Fruit fly (Drosophila melanogaster) whole organism, prepupa: ENCODE measurements around the gene CG17826.

ENCODE experiments used
- CG3919 ChIP-seq: fragments of 200-800 bp; sonication (Bioruptor generic); optimal IDR thresholded peaks from 3 replicates; lab custom pipeline; 2016; ENCODE audit warnings: missing biosample characterization, missing genetic modification characterization
- CG4318 ChIP-seq: fragments of 200-800 bp; sonication (Bioruptor generic); optimal IDR thresholded peaks from 3 replicates; lab custom pipeline; 2017; ENCODE audit warnings: missing biosample characterization, mild to moderate bottlenecking, missing genetic modification characterization
- CG8319 ChIP-seq: fragments of 200-800 bp; sonication (Bioruptor generic); optimal IDR thresholded peaks from 3 replicates; lab custom pipeline; 2016; ENCODE audit warnings: missing biosample characterization, missing genetic modification characterization
- Eip93F ChIP-seq: fragments of 200-800 bp; sonication (Bioruptor generic); optimal IDR thresholded peaks from 2 replicates; lab custom pipeline; 2016; ENCODE audit warnings: missing biosample characterization, mild to moderate bottlenecking, missing genetic modification characterization
- Ets21C ChIP-seq: fragments of 200-800 bp; sonication (Bioruptor generic); optimal IDR thresholded peaks from 3 replicates; lab custom pipeline; 2016; ENCODE audit warnings: missing biosample characterization, missing genetic modification characterization
- Hr39 ChIP-seq: fragments of 200-800 bp; sonication (Bioruptor generic); optimal IDR thresholded peaks from 2 replicates; lab custom pipeline; 2016; ENCODE audit warnings: missing biosample characterization, missing genetic modification characterization
- Sox14 ChIP-seq: fragments of 200-800 bp; sonication (Bioruptor generic); optimal IDR thresholded peaks from 3 replicates; lab custom pipeline; 2016; ENCODE audit warnings: missing biosample characterization, missing genetic modification characterization
- achi ChIP-seq: fragments of 200-800 bp; sonication (Bioruptor generic); optimal IDR thresholded peaks from 3 replicates; lab custom pipeline; 2016; ENCODE audit warnings: missing biosample characterization, missing genetic modification characterization
- fd59A ChIP-seq: fragments of 200-800 bp; sonication (Bioruptor generic); optimal IDR thresholded peaks from 2 replicates; lab custom pipeline; 2017; ENCODE audit warnings: missing biosample characterization, mild to moderate bottlenecking, missing genetic modification characterization, missing genetic modification reagents
- fkh ChIP-seq: fragments of 200-800 bp; sonication (Bioruptor generic); optimal IDR thresholded peaks from 3 replicates; lab custom pipeline; 2017; ENCODE audit warnings: missing biosample characterization, mild to moderate bottlenecking, missing genetic modification characterization, moderate library complexity
- ss ChIP-seq, 2 experiments: fragments of 200-800 bp; sonication (Bioruptor generic); optimal IDR thresholded peaks; 2 replicates in 1 of 2; 3 replicates in 1 of 2; lab custom pipeline; 2017 to 2018; ENCODE audit warnings: mild to moderate bottlenecking in 2 of 2, missing biosample characterization in 2 of 2, missing genetic modification characterization in 2 of 2, moderate library complexity in 1 of 2

DNA sequence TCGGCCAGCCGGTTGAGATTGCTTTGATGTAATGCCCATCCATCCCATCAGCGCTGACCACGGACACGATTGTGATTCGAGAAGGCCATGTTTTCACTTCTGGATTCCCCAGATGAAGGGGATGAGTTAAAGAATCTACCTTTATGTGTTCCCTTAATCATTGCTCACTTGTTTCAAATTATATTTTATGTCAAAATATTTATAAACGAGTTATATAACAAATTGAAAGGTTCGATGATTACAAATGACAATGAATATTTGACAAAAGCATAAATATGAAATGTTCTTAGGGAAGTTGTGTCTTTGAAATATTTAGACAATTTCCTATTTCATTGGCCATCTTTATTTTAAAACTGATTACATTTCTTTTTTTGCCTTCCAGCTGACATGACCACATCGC is 18.0 kb upstream of the CG17826 start:
- TF ChIP-seq CG4318 (GFP tag; lab: Kevin White, UChicago) = no peak
- TF ChIP-seq CG3919 (GFP tag; lab: Kevin White, UChicago) = no peak
- no peak for TF ChIP-seq Sox14 (GFP tag; lab: Kevin White, UChicago)
- no peak for TF ChIP-seq fd59A (GFP tag; lab: Kevin White, UChicago)
- no peak for TF ChIP-seq Hr39
- TF ChIP-seq achi = no peak
- TF ChIP-seq Ets21C = no peak
- no peak for TF ChIP-seq Eip93F (GFP tag; lab: Kevin White, UChicago)
- TF ChIP-seq CG8319 = no peak
- no peak for TF ChIP-seq ss (GFP tag; optimal IDR thresholded peaks at IDR 0.05; lab: Kevin White, UChicago)
- no peak for TF ChIP-seq fkh (GFP tag; lab: Kevin White, UChicago)
